Worm (Caenorhabditis elegans) whole organism, midembryonic: Measurements from ENCODE around the gene tofu-6.

ENCODE experiments used
- T22C8.4 ChIP-seq: fragments of 200-800 bp; sonication (Bioruptor generic); IDR thresholded peaks from 2 replicates; pipeline ENCODE4 v1.3.6; 2022; ENCODE audit warnings: missing genetic modification characterization, missing compliant biosample characterization
- flt-1 ChIP-seq: fragments of 200-800 bp; sonication (Bioruptor generic); IDR thresholded peaks from 2 replicates; pipeline ENCODE4 v1.3.6; 2022; ENCODE audit warnings: missing genetic modification characterization, missing compliant biosample characterization
- klf-2 ChIP-seq: fragments of 200-800 bp; sonication (Bioruptor generic); conservative IDR thresholded peaks from 2 replicates; pipeline ENCODE4 v1.3.6; 2022; ENCODE audit warnings: missing genetic modification reagents, missing genetic modification characterization, missing compliant biosample characterization
- med-1 ChIP-seq: sonication (generic microtip); optimal IDR thresholded peaks from 2 replicates; lab custom pipeline; 2017; ENCODE audit warnings: missing genetic modification characterization, mild to moderate bottlenecking, missing compliant biosample characterization, antibody characterized with exemption, missing genetic modification reagents; ENCODE audit not compliant: insufficient read depth
- ref-1 ChIP-seq: fragments of 200-800 bp; sonication (Bioruptor generic); conservative IDR thresholded peaks from 2 replicates; pipeline ENCODE4 v1.3.6; 2022; ENCODE audit warnings: missing genetic modification reagents, missing genetic modification characterization, missing compliant biosample characterization
- tab-1 ChIP-seq: fragments of 200-800 bp; sonication (Bioruptor generic); IDR thresholded peaks from 2 replicates; pipeline ENCODE4 v1.3.6; 2022; ENCODE audit warnings: missing genetic modification characterization, missing compliant biosample characterization
- ztf-29 ChIP-seq: fragments of 200-800 bp; sonication (Bioruptor generic); IDR thresholded peaks from 2 replicates; pipeline ENCODE4 v1.3.6; 2022; ENCODE audit warnings: missing genetic modification reagents, missing genetic modification characterization, missing compliant biosample characterization

DNA sequence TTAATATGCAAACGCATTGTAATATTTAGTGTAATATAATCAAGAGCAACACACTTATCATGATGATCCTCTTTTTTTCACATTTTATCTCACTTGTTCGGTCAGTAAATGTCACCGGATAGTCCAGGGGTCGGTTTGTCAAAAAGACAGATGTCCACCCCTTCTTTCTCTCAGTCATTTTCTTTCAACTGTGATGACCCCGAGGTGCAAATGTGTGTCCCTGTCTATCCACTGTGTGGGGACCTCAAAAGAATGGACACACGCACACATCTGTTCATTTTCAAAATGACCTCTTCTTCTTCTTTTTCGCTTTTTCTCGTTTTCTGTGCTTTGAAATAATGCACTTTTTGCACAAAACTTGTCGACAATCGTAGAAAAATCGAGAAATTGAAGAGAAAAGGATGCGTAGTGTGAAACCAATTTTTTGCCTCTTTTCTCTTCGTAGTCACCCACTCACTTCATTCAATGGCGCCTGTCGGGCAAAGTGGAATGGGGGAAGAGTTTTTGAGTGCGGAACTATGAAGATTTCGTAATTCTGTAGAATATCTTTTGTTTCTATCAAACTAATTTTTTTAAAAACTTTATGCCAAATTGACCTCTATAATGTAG is 42.7 kb downstream of the tofu-6 start:
- TF ChIP-seq tab-1 (no peak), med-1 (GFP tag; lab: Kevin White, UChicago) (no peak), ztf-29 (no peak), T22C8.4 (GFP tag; lab: Robert Waterston, UW) (no peak), ref-1 (GFP tag; lab: Robert Waterston, UW) (no peak), flt-1 (GFP tag; lab: Robert Waterston, UW) (no peak), klf-2 (GFP tag; lab: Robert Waterston, UW) (no peak)
